Worm (Caenorhabditis elegans): ENCODE data around the gene W07B8.4.

The W07B8.4 gene

ce11 chrV:1102569-1102968, 29.2 kb downstream of the W07B8.4 start:
- TF ChIP-seq nhr-77 (tag; optimal IDR thresholded peaks at IDR 0.05) (no peak), egl-5 (tag; optimal IDR thresholded peaks at IDR 0.05) (no peak), jun-1 (tag; optimal IDR thresholded peaks at IDR 0.05) (no peak), ztf-4 (tag; optimal IDR thresholded peaks at IDR 0.05) (no peak), sea-2 (GFP tag; optimal IDR thresholded peaks at IDR 0.05) (no peak), nhr-12 (tag; optimal IDR thresholded peaks at IDR 0.05) (no peak), lin-39 (tag; optimal IDR thresholded peaks at IDR 0.05) (no peak), nhr-43 (tag; optimal IDR thresholded peaks at IDR 0.05; ENCODE audit: poor library complexity, severe bottlenecking) (no peak), pha-4 (tag; optimal IDR thresholded peaks at IDR 0.05) (no peak), mml-1 (tag; optimal IDR thresholded peaks at IDR 0.05) (no peak), ceh-82 (tag; optimal IDR thresholded peaks at IDR 0.05) (no peak), ceh-9 (tag; optimal IDR thresholded peaks at IDR 0.05) (no peak), unc-62 (GFP tag; optimal IDR thresholded peaks at IDR 0.05) (no peak)

DNA sequence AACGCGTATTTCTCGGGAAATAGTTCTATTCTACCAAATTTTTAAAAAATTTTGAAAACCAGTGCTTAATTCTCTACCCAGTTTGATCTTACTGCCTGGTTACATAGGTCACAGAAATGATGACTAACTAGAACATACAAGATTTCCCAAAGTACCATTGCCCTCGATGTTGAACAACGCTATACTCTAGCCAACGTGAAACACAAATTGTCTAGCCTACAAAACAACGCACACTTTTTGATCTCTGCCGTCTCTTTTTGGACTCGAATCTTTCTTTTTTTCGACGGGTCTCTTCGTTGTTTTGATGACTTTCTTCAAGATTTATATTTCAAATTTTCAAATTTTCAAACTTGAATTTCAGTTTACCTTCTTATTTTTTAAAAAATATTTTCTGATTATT, 31.4 kb downstream of the W07B8.4 start, which contains the start of gene Y50D4B.2:
Gene Y50D4B.2, plus strand, starts transcription at position 301 of the 400 bp plus-strand sequence.
- TF ChIP-seq ceh-82 (tag; optimal IDR thresholded peaks at IDR 0.05) (no peak), egl-27 (tag; optimal IDR thresholded peaks at IDR 0.05) (no peak), ceh-9 (tag; optimal IDR thresholded peaks at IDR 0.05) (no peak), daf-12 (tag; optimal IDR thresholded peaks at IDR 0.05) (no peak), nhr-25 (tag; optimal IDR thresholded peaks at IDR 0.05) (no peak), ztf-11 (tag; optimal IDR thresholded peaks at IDR 0.05) (no peak), nhr-237 (tag; optimal IDR thresholded peaks at IDR 0.05) (no peak), lsy-12 (tag; optimal IDR thresholded peaks at IDR 0.05) (no peak), elt-1 (tag; optimal IDR thresholded peaks at IDR 0.05) (no peak), ama-1 (optimal IDR thresholded peaks at IDR 0.05) (no peak), hmg-11 (tag; optimal IDR thresholded peaks at IDR 0.05) (no peak), aly-2 (tag; optimal IDR thresholded peaks at IDR 0.05) (no peak), snpc-4 (tag; optimal IDR thresholded peaks at IDR 0.05) (no peak), mdl-1 (tag; optimal IDR thresholded peaks at IDR 0.05) (no peak)

DNA sequence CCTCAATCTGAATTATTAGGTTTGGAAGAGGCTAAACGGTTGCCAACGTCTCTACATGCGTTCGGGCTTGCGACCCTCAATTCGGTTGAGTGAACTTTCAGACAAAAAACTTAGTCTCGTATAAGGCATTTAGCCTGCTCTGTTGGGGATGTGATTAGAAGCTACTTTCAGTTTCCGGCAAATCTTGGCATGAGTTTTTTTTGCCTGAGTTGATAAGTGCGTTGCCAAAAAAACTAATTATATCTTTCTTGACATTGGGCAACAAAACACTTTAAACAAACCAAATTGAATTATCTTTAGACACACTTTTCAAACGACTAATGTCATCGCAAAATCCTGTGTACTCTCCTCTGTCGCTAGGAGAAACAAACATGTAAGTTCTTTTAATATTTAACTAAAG, 39.4 kb downstream of the W07B8.4 start, which contains the start of gene Y50D4B.4:
Gene Y50D4B.4, plus strand, starts transcription at position 301 of the 400 bp plus-strand sequence.
- TF ChIP-seq ztf-4 (tag; optimal IDR thresholded peaks at IDR 0.05): no peak
- no peak for TF ChIP-seq pha-4 (tag; optimal IDR thresholded peaks at IDR 0.05)
- TF ChIP-seq skn-1 (tag; optimal IDR thresholded peaks at IDR 0.05): no peak
- TF ChIP-seq ama-1 (optimal IDR thresholded peaks at IDR 0.05): no peak
- no peak for TF ChIP-seq fos-1 (tag; optimal IDR thresholded peaks at IDR 0.05)

ce11 chrV:1087983-1088382, 43.7 kb downstream of the W07B8.4 start, which contains the start of gene clec-203:
TSS of gene clec-203 (plus strand) at chrV:1088283.
- TF ChIP-seq ceh-82 (tag; optimal IDR thresholded peaks at IDR 0.05) (no peak), ceh-16 (tag; optimal IDR thresholded peaks at IDR 0.05) (no peak), nhr-76 (tag; optimal IDR thresholded peaks at IDR 0.05) (no peak), zag-1 (tag; optimal IDR thresholded peaks at IDR 0.05) (no peak), sea-2 (GFP tag; optimal IDR thresholded peaks at IDR 0.05) (no peak)

DNA sequence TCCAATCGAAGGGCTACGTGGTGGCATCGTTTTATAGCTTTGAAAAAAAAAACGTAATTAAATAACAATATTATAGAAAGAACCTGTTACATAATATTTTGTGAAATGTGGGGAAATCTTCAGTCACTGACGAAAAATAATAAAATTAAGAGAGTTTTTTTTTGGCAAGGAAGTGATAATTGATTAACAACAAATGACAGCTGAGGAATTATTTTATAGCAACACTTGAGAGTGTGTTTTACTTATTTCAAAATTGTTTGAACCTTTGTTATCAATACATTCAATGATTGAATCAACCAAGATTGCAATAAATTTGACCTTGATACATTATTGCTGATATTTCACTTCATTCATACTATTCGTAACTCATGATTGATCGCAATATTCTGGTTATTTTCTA, 47.7 kb downstream of the W07B8.4 start, which contains the start of gene Y50D4B.6:
Gene Y50D4B.6, plus strand, starts transcription at position 301 of the 400 bp plus-strand sequence.
- TF ChIP-seq nhr-28 (tag; optimal IDR thresholded peaks at IDR 0.05): no peak
- no peak for TF ChIP-seq ztf-11 (tag; optimal IDR thresholded peaks at IDR 0.05)
- TF ChIP-seq egl-27 (tag; optimal IDR thresholded peaks at IDR 0.05): no peak
- no peak for TF ChIP-seq fkh-10 (GFP tag; optimal IDR thresholded peaks at IDR 0.05)
- TF ChIP-seq nhr-11 (tag; optimal IDR thresholded peaks at IDR 0.05): no peak
- TF ChIP-seq jun-1 (tag; optimal IDR thresholded peaks at IDR 0.05): no peak
- TF ChIP-seq nhr-43 (tag; optimal IDR thresholded peaks at IDR 0.05; ENCODE audit: poor library complexity, severe bottlenecking): no peak
- no peak for TF ChIP-seq hmg-11 (tag; optimal IDR thresholded peaks at IDR 0.05)
- TF ChIP-seq elt-2 (tag; optimal IDR thresholded peaks at IDR 0.05): no peak
- TF ChIP-seq nhr-23 (tag; optimal IDR thresholded peaks at IDR 0.05): no peak
- no peak for TF ChIP-seq ZK546.5 (tag; optimal IDR thresholded peaks at IDR 0.05)
- no peak for TF ChIP-seq pqm-1 (tag; optimal IDR thresholded peaks at IDR 0.05)
- no peak for TF ChIP-seq unc-62 (GFP tag; optimal IDR thresholded peaks at IDR 0.05)
- TF ChIP-seq pha-4 (tag; optimal IDR thresholded peaks at IDR 0.05): no peak
- TF ChIP-seq elt-1 (tag; optimal IDR thresholded peaks at IDR 0.05): no peak
- no peak for TF ChIP-seq lin-15B (tag; optimal IDR thresholded peaks at IDR 0.05)
- TF ChIP-seq eor-1 (tag; optimal IDR thresholded peaks at IDR 0.05): no peak
- no peak for TF ChIP-seq mml-1 (tag; optimal IDR thresholded peaks at IDR 0.05)
- TF ChIP-seq ceh-28 (tag; optimal IDR thresholded peaks at IDR 0.05): no peak
